Fruit fly (Drosophila melanogaster) whole organism, embryonic: ENCODE results near the gene CG5013.
A peak's percentile ranks its signal among the peaks of the same experiment; 100 is the strongest.

ENCODE experiments used
- Adf1 ChIP-seq: fragments of 200-800 bp; sonication (Bioruptor generic); IDR thresholded peaks from 2 replicates; pipeline ENCODE4 v1.3.6; 2022; ENCODE audit warnings: missing biosample characterization, missing genetic modification characterization
- CG10267 ChIP-seq: fragments of 200-800 bp; sonication (Bioruptor generic); optimal IDR thresholded peaks from 2 replicates; lab custom pipeline; 2018; ENCODE audit warnings: missing biosample characterization, mild to moderate bottlenecking, missing genetic modification characterization, moderate library complexity
- CG10321 ChIP-seq: fragments of 200-800 bp; sonication (Bioruptor generic); IDR thresholded peaks from 2 replicates; pipeline ENCODE4 v1.3.6; 2022; ENCODE audit warnings: missing biosample characterization, missing genetic modification characterization
- CG10431 ChIP-seq: fragments of 200-800 bp; sonication (Bioruptor generic); optimal IDR thresholded peaks from 3 replicates; lab custom pipeline; 2018; ENCODE audit warnings: missing biosample characterization, mild to moderate bottlenecking, missing genetic modification characterization
- CG11695 ChIP-seq: fragments of 200-800 bp; sonication (Bioruptor generic); IDR thresholded peaks from 3 replicates; pipeline ENCODE4 v1.3.6; 2022; ENCODE audit warnings: missing biosample characterization, missing genetic modification characterization
- CG14667 ChIP-seq: fragments of 200-800 bp; sonication (Bioruptor generic); IDR thresholded peaks from 2 replicates; pipeline ENCODE4 v1.3.6; 2022; ENCODE audit warnings: missing biosample characterization, missing genetic modification characterization
- CG14710 ChIP-seq: fragments of 200-800 bp; sonication (Bioruptor generic); optimal IDR thresholded peaks from 3 replicates; lab custom pipeline; 2019; ENCODE audit warnings: missing biosample characterization, mild to moderate bottlenecking, missing genetic modification characterization, moderate library complexity
- CG15479 ChIP-seq: fragments of 200-800 bp; sonication (Bioruptor generic); optimal IDR thresholded peaks from 3 replicates; lab custom pipeline; 2019; ENCODE audit warnings: missing biosample characterization, mild to moderate bottlenecking, missing genetic modification characterization, moderate library complexity
- CG15601 ChIP-seq: fragments of 200-800 bp; sonication (Bioruptor generic); optimal IDR thresholded peaks from 3 replicates; lab custom pipeline; 2019; ENCODE audit warnings: missing biosample characterization, mild to moderate bottlenecking, missing genetic modification characterization, moderate library complexity
- CG1647 ChIP-seq: fragments of 200-800 bp; sonication (Bioruptor generic); optimal IDR thresholded peaks from 3 replicates; lab custom pipeline; 2016; ENCODE audit warnings: missing biosample characterization, missing genetic modification characterization
- CG1832 ChIP-seq: fragments of 200-800 bp; sonication (Bioruptor generic); optimal IDR thresholded peaks from 2 replicates; lab custom pipeline; 2017; ENCODE audit warnings: missing biosample characterization, mild to moderate bottlenecking, missing genetic modification characterization, inconsistent platforms
- CG4360 ChIP-seq: fragments of 200-800 bp; sonication (Bioruptor generic); IDR thresholded peaks from 2 replicates; pipeline ENCODE4 v1.3.6; 2022; ENCODE audit warnings: missing biosample characterization, missing genetic modification characterization
- CG4730 ChIP-seq: fragments of 200-800 bp; sonication (Bioruptor generic); IDR thresholded peaks from 2 replicates; pipeline ENCODE4 v1.3.6; 2022; ENCODE audit warnings: missing biosample characterization, missing genetic modification characterization
- CG5180 ChIP-seq: fragments of 200-800 bp; sonication (Bioruptor generic); optimal IDR thresholded peaks from 3 replicates; lab custom pipeline; 2017; ENCODE audit warnings: missing biosample characterization, missing genetic modification characterization, mild to moderate bottlenecking, moderate library complexity, missing genetic modification reagents
- CG5953 ChIP-seq: fragments of 200-800 bp; sonication (Bioruptor generic); IDR thresholded peaks from 2 replicates; pipeline ENCODE4 v1.3.6; 2022; ENCODE audit warnings: missing biosample characterization, missing genetic modification characterization
- CG8359 ChIP-seq: fragments of 200-800 bp; sonication (Bioruptor generic); optimal IDR thresholded peaks from 2 replicates; lab custom pipeline; 2017; ENCODE audit warnings: missing biosample characterization, mild to moderate bottlenecking, missing genetic modification characterization, borderline replicate concordance
- CG9727 ChIP-seq: fragments of 200-800 bp; sonication (Bioruptor generic); optimal IDR thresholded peaks from 3 replicates; lab custom pipeline; 2017; ENCODE audit warnings: missing biosample characterization, mild to moderate bottlenecking, missing genetic modification characterization
- CG9817 ChIP-seq: fragments of 200-800 bp; sonication (Bioruptor generic); optimal IDR thresholded peaks from 2 replicates; lab custom pipeline; 2018; ENCODE audit warnings: missing biosample characterization, mild to moderate bottlenecking, missing genetic modification characterization, moderate library complexity
- CTCF ChIP-seq: fragments of 200-800 bp; sonication (Bioruptor generic); optimal IDR thresholded peaks from 2 replicates; lab custom pipeline; 2017; ENCODE audit warnings: missing biosample characterization, mild to moderate bottlenecking, missing genetic modification characterization, moderate library complexity
- D ChIP-seq, 2 experiments: fragments of 200-800 bp in 1 of 2; fragments of >200 bp in 1 of 2; sonication (Bioruptor generic) in 1 of 2; optimal IDR thresholded peaks; 2 replicates in 1 of 2; 3 replicates in 1 of 2; lab custom pipeline; 2017; ENCODE audit warnings: mild to moderate bottlenecking in 1 of 2, missing biosample characterization in 1 of 2, missing genetic modification characterization in 1 of 2, missing genetic modification reagents in 1 of 2
- Med ChIP-seq: fragments of 200-800 bp; sonication (Bioruptor generic); peaks from one replicate; lab custom pipeline; 2016; ENCODE audit warnings: missing biosample characterization, missing genetic modification characterization, mild to moderate bottlenecking, inconsistent platforms, moderate library complexity
- Nf-YA ChIP-seq: fragments of 200-800 bp; sonication (Bioruptor generic); IDR thresholded peaks from 2 replicates; pipeline ENCODE4 v1.3.6; 2022; ENCODE audit warnings: missing biosample characterization, missing genetic modification characterization
- Nf-YB ChIP-seq: fragments of 200-800 bp; sonication (Bioruptor generic); optimal IDR thresholded peaks from 3 replicates; lab custom pipeline; 2019; ENCODE audit warnings: missing biosample characterization, mild to moderate bottlenecking, missing genetic modification characterization, moderate library complexity
- Nf-YC ChIP-seq: fragments of 200-800 bp; optimal IDR thresholded peaks from 3 replicates; lab custom pipeline; 2019; ENCODE audit warnings: missing biosample characterization, mild to moderate bottlenecking, missing genetic modification characterization, moderate library complexity
- Ravus ChIP-seq: fragments of 200-800 bp; sonication (Bioruptor generic); IDR thresholded peaks from 2 replicates; pipeline ENCODE4 v1.3.6; 2022; ENCODE audit warnings: missing biosample characterization, missing genetic modification characterization
- abd-A ChIP-seq: fragments of 200-800 bp; sonication (Bioruptor generic); optimal IDR thresholded peaks from 3 replicates; lab custom pipeline; 2019; ENCODE audit warnings: missing biosample characterization, mild to moderate bottlenecking, missing genetic modification characterization, moderate library complexity
- cad ChIP-seq: fragments of >200 bp; optimal IDR thresholded peaks from 2 replicates; lab custom pipeline; 2017; ENCODE audit warnings: missing biosample characterization, missing genetic modification characterization
- crol ChIP-seq: fragments of 200-800 bp; sonication (Bioruptor generic); IDR thresholded peaks from 2 replicates; pipeline ENCODE4 v1.3.6; 2022; ENCODE audit warnings: missing biosample characterization, missing genetic modification characterization
- ftz-f1 ChIP-seq: fragments of 200-800 bp; sonication (Bioruptor generic); optimal IDR thresholded peaks from 2 replicates; lab custom pipeline; 2016; ENCODE audit warnings: missing biosample characterization, missing genetic modification characterization
- grau ChIP-seq: fragments of 200-800 bp; optimal IDR thresholded peaks from 3 replicates; lab custom pipeline; 2019; ENCODE audit warnings: missing biosample characterization, mild to moderate bottlenecking, missing genetic modification characterization, moderate library complexity
- gt ChIP-seq: fragments of 200-800 bp; sonication (Bioruptor generic); IDR thresholded peaks from 2 replicates; pipeline ENCODE4 v1.3.6; 2022; ENCODE audit warnings: missing biosample characterization, missing genetic modification characterization
- kni ChIP-seq: fragments of 200-800 bp; sonication (Bioruptor generic); optimal IDR thresholded peaks from 3 replicates; lab custom pipeline; 2017; ENCODE audit warnings: mild to moderate bottlenecking, missing biosample characterization, missing genetic modification reagents, missing genetic modification characterization
- lilli ChIP-seq: fragments of 200-800 bp; sonication (Bioruptor generic); optimal IDR thresholded peaks from 3 replicates; lab custom pipeline; 2016; ENCODE audit warnings: missing biosample characterization, missing genetic modification characterization
- lola ChIP-seq, 3 experiments: fragments of >200 bp in 2 of 3; fragments of 200-800 bp in 1 of 3; sonication (Bioruptor generic) in 1 of 3; optimal IDR thresholded peaks; 2 replicates each; lab custom pipeline; 2017 to 2019; ENCODE audit warnings: missing biosample characterization in 3 of 3, missing genetic modification characterization in 3 of 3, mild to moderate bottlenecking in 1 of 3, moderate library complexity in 1 of 3
- nmo ChIP-seq: fragments of 200-800 bp; sonication (Bioruptor generic); optimal IDR thresholded peaks from 2 replicates; lab custom pipeline; 2018; ENCODE audit warnings: missing biosample characterization, mild to moderate bottlenecking, missing genetic modification characterization, moderate library complexity
- oc ChIP-seq: fragments of 200-800 bp; sonication (Bioruptor generic); optimal IDR thresholded peaks from 2 replicates; lab custom pipeline; 2018; ENCODE audit warnings: missing biosample characterization, mild to moderate bottlenecking, missing genetic modification characterization, moderate library complexity
- pros ChIP-seq: fragments of 200-800 bp; sonication (Bioruptor generic); optimal IDR thresholded peaks from 3 replicates; lab custom pipeline; 2019; ENCODE audit warnings: missing biosample characterization, mild to moderate bottlenecking, missing genetic modification characterization, moderate library complexity
- repo ChIP-seq: fragments of 200-800 bp; sonication (Bioruptor generic); optimal IDR thresholded peaks from 2 replicates; lab custom pipeline; 2016; ENCODE audit warnings: missing biosample characterization, missing genetic modification characterization
- sc ChIP-seq, 3 experiments: fragments of >200 bp in 2 of 3; fragments of 200-800 bp in 1 of 3; sonication (Bioruptor generic) in 1 of 3; optimal IDR thresholded peaks; 2 replicates in 2 of 3; 3 replicates in 1 of 3; lab custom pipeline; 2017; ENCODE audit warnings: mild to moderate bottlenecking in 1 of 3, missing biosample characterization in 1 of 3, missing genetic modification characterization in 1 of 3, missing genetic modification reagents in 1 of 3
- ssp ChIP-seq: fragments of 200-800 bp; sonication (Bioruptor generic); IDR thresholded peaks from 2 replicates; pipeline ENCODE4 v1.3.6; 2022; ENCODE audit warnings: missing biosample characterization, missing genetic modification characterization
- tll ChIP-seq, 2 experiments: fragments of 200-800 bp in 1 of 2; fragments of >200 bp in 1 of 2; sonication (Bioruptor generic) in 1 of 2; optimal IDR thresholded peaks; 2 replicates each; lab custom pipeline; 2017 to 2019; ENCODE audit warnings: missing biosample characterization in 2 of 2, missing genetic modification characterization in 2 of 2, mild to moderate bottlenecking in 1 of 2, moderate library complexity in 1 of 2
- twi ChIP-seq: fragments of 200-800 bp; optimal IDR thresholded peaks from 2 replicates; lab custom pipeline; 2019; ENCODE audit warnings: missing biosample characterization, mild to moderate bottlenecking, missing genetic modification characterization, moderate library complexity
- vfl ChIP-seq: fragments of 200-800 bp; sonication (Bioruptor generic); optimal IDR thresholded peaks from 2 replicates; lab custom pipeline; 2016; ENCODE audit warnings: missing biosample characterization, missing genetic modification characterization
- wor ChIP-seq: fragments of 200-800 bp; sonication (Bioruptor generic); IDR thresholded peaks from 2 replicates; pipeline ENCODE4 v1.3.6; 2022; ENCODE audit warnings: missing biosample characterization, missing genetic modification characterization
- zen ChIP-seq: fragments of 200-800 bp; sonication (Bioruptor generic); optimal IDR thresholded peaks from 3 replicates; lab custom pipeline; 2018; ENCODE audit warnings: missing biosample characterization, mild to moderate bottlenecking, missing genetic modification characterization, moderate library complexity
- zf30C ChIP-seq: fragments of 200-800 bp; sonication (Bioruptor generic); optimal IDR thresholded peaks from 3 replicates; lab custom pipeline; 2018; ENCODE audit warnings: missing biosample characterization, mild to moderate bottlenecking, missing genetic modification characterization

The CG5013 gene

dm6 chr3R:16033727-16034126 lies 15.7 kb upstream of the CG5013 start (continued):
- TF ChIP-seq lola (GFP tag; optimal IDR thresholded peaks at IDR 0.05; lab: Kevin White, UChicago) (peak in 1 of 3 experiments; percentile 45), CG14710 (tag; lab: Kevin White, UChicago) (peak; percentile 26), sc (optimal IDR thresholded peaks at IDR 0.05; lab: Kevin White, UChicago) (no peak), sc (GFP tag; optimal IDR thresholded peaks at IDR 0.05; lab: Kevin White, UChicago) (no peak), twi (tag; lab: Kevin White, UChicago) (no peak), Nf-YA (GFP tag; lab: Robert Waterston, UW) (no peak), Adf1 (GFP tag; lab: Robert Waterston, UW) (no peak), CG9817 (tag; lab: Kevin White, UChicago) (no peak), CG15479 (GFP tag; lab: Kevin White, UChicago) (no peak), crol (GFP tag; lab: Robert Waterston, UW) (no peak), CG9727 (GFP tag; lab: Kevin White, UChicago) (peak; percentile 52), CG11695 (no peak), CG8359 (GFP tag; lab: Kevin White, UChicago) (no peak), CG15601 (tag; lab: Kevin White, UChicago) (no peak), CG5953 (GFP tag; lab: Robert Waterston, UW) (no peak), CG4730 (GFP tag; lab: Robert Waterston, UW) (no peak), nmo (GFP tag; lab: Kevin White, UChicago) (no peak), ssp (no peak), ftz-f1 (GFP tag; lab: Kevin White, UChicago) (no peak), Ravus (GFP tag; lab: Robert Waterston, UW) (no peak), lilli (no peak), CTCF (GFP tag; lab: Kevin White, UChicago) (no peak), CG10267 (tag; lab: Kevin White, UChicago) (peak; percentile 33)

- TF ChIP-seq Adf1 (GFP tag; lab: Robert Waterston, UW) (peak; percentile 64), Nf-YC (peak; percentile 2), kni (peak; percentile 65), pros (GFP tag; lab: Kevin White, UChicago) (peak; percentile 11), gt (GFP tag; lab: Robert Waterston, UW) (0 out of 2 replicates have a peak, but pooled peaks have one; percentile 28), CG5180 (GFP tag; lab: Kevin White, UChicago) (no peak), vfl (GFP tag; lab: Kevin White, UChicago) (no peak), CG10321 (GFP tag; lab: Robert Waterston, UW) (0 out of 2 replicates have a peak, but pooled peaks have one; percentile 6), zf30C (peak; percentile 37), Med (GFP tag; lab: Kevin White, UChicago) (peak; percentile 12), crol (GFP tag; lab: Robert Waterston, UW) (peak; percentile 58), repo (GFP tag; lab: Kevin White, UChicago) (no peak), CG1832 (GFP tag; lab: Kevin White, UChicago) (peak; percentile 63), oc (tag; lab: Kevin White, UChicago) (peak; percentile 44), CG15479 (GFP tag; lab: Kevin White, UChicago) (peak; percentile 83), CG14667 (GFP tag; lab: Robert Waterston, UW) (no peak), cad (GFP tag; lab: Kevin White, UChicago) (peak; percentile 57), grau (tag; lab: Kevin White, UChicago) (no peak), CG10431 (GFP tag; lab: Kevin White, UChicago) (peak; percentile 84), nmo (GFP tag; lab: Kevin White, UChicago) (no peak), Nf-YB (GFP tag; lab: Kevin White, UChicago) (peak; percentile 63), zen (tag; lab: Kevin White, UChicago) (peak; percentile 36), tll (GFP tag; optimal IDR thresholded peaks at IDR 0.05; lab: Kevin White, UChicago) (peak in 1 of 2 experiments; percentile 100), D (optimal IDR thresholded peaks at IDR 0.05; lab: Kevin White, UChicago) (peak; percentile 67), D (GFP tag; optimal IDR thresholded peaks at IDR 0.05; lab: Kevin White, UChicago) (no peak), wor (GFP tag; lab: Robert Waterston, UW) (0 out of 2 replicates have a peak, but pooled peaks have one; percentile 15), CG1647 (GFP tag; lab: Kevin White, UChicago) (no peak), abd-A (tag; lab: Kevin White, UChicago) (peak; percentile 16), CG4360 (peak; percentile 60; the same call in 1 of the 2 replicates)
- TF ChIP-seq, all 482 proteins: peak for 21
Observed at dm6 chr3R:16034186-16034585, 15.3 kb upstream of the CG5013 start.
